Fruit fly (Drosophila melanogaster) whole organism, embryonic: Measurements from ENCODE around the gene CG34057.
A peak's percentile ranks its signal among the peaks of the same experiment; 100 is the strongest.

ENCODE experiments used
- Adf1 ChIP-seq: fragments of 200-800 bp; sonication (Bioruptor generic); IDR thresholded peaks from 2 replicates; pipeline ENCODE4 v1.3.6; 2022; ENCODE audit warnings: missing biosample characterization, missing genetic modification characterization
- Blimp-1 ChIP-seq: fragments of 200-800 bp; sonication (Bioruptor generic); optimal IDR thresholded peaks from 3 replicates; lab custom pipeline; 2018; ENCODE audit warnings: missing biosample characterization, missing genetic modification characterization, mild to moderate bottlenecking, moderate library complexity, missing genetic modification reagents
- CG10209 ChIP-seq: fragments of 200-800 bp; sonication (Bioruptor generic); optimal IDR thresholded peaks from 3 replicates; lab custom pipeline; 2017; ENCODE audit warnings: missing biosample characterization, mild to moderate bottlenecking, missing genetic modification characterization, missing genetic modification reagents
- CG1024 ChIP-seq: fragments of 200-800 bp; sonication (Bioruptor generic); IDR thresholded peaks from 2 replicates; pipeline ENCODE4 v1.3.6; 2022; ENCODE audit warnings: missing biosample characterization, missing genetic modification characterization
- CG11560 ChIP-seq: fragments of 200-800 bp; sonication (Bioruptor generic); IDR thresholded peaks from 3 replicates; pipeline ENCODE4 v1.3.6; 2022; ENCODE audit warnings: missing biosample characterization, missing genetic modification characterization
- CG11695 ChIP-seq: fragments of 200-800 bp; sonication (Bioruptor generic); IDR thresholded peaks from 3 replicates; pipeline ENCODE4 v1.3.6; 2022; ENCODE audit warnings: missing biosample characterization, missing genetic modification characterization
- CG12391 ChIP-seq: fragments of 200-800 bp; sonication (Bioruptor generic); optimal IDR thresholded peaks from 3 replicates; lab custom pipeline; 2018; ENCODE audit warnings: missing biosample characterization, mild to moderate bottlenecking, missing genetic modification characterization, moderate library complexity
- CG17186 ChIP-seq: fragments of 200-800 bp; sonication (Bioruptor generic); optimal IDR thresholded peaks from 3 replicates; lab custom pipeline; 2017; ENCODE audit warnings: missing biosample characterization, missing genetic modification reagents, missing genetic modification characterization
- CG1832 ChIP-seq: fragments of 200-800 bp; sonication (Bioruptor generic); optimal IDR thresholded peaks from 2 replicates; lab custom pipeline; 2017; ENCODE audit warnings: missing biosample characterization, mild to moderate bottlenecking, missing genetic modification characterization, inconsistent platforms
- CG18599 ChIP-seq: fragments of 200-800 bp; sonication (Bioruptor generic); optimal IDR thresholded peaks from 3 replicates; lab custom pipeline; 2017; ENCODE audit warnings: missing biosample characterization, missing genetic modification characterization, mild to moderate bottlenecking, moderate library complexity, missing genetic modification reagents
- CG2129 ChIP-seq: fragments of 200-800 bp; sonication (Bioruptor generic); IDR thresholded peaks from 2 replicates; pipeline ENCODE4 v1.3.6; 2022; ENCODE audit warnings: missing biosample characterization, missing genetic modification characterization; ENCODE audit not compliant: partially characterized antibody
- CG31224 ChIP-seq: fragments of 200-800 bp; sonication (Bioruptor generic); IDR thresholded peaks from 2 replicates; pipeline ENCODE4 v1.3.6; 2022; ENCODE audit warnings: missing biosample characterization, missing genetic modification characterization
- CG4730 ChIP-seq: fragments of 200-800 bp; sonication (Bioruptor generic); IDR thresholded peaks from 2 replicates; pipeline ENCODE4 v1.3.6; 2022; ENCODE audit warnings: missing biosample characterization, missing genetic modification characterization
- CG6683 ChIP-seq: fragments of 200-800 bp; sonication (Bioruptor generic); optimal IDR thresholded peaks from 2 replicates; lab custom pipeline; 2017; ENCODE audit warnings: missing biosample characterization, mild to moderate bottlenecking, missing genetic modification characterization, missing genetic modification reagents
- CG7745 ChIP-seq: fragments of 200-800 bp; sonication (Bioruptor generic); optimal IDR thresholded peaks from 2 replicates; lab custom pipeline; 2018; ENCODE audit warnings: missing biosample characterization, mild to moderate bottlenecking, missing genetic modification characterization, moderate library complexity
- CG7987 ChIP-seq: fragments of 200-800 bp; sonication (Bioruptor generic); optimal IDR thresholded peaks from 2 replicates; lab custom pipeline; 2018; ENCODE audit warnings: missing biosample characterization, mild to moderate bottlenecking, missing genetic modification characterization, moderate library complexity
- D19B ChIP-seq: fragments of 200-800 bp; sonication (Bioruptor generic); optimal IDR thresholded peaks from 2 replicates; lab custom pipeline; 2017; ENCODE audit warnings: missing biosample characterization, mild to moderate bottlenecking, missing genetic modification characterization
- Doc2 ChIP-seq: fragments of 200-800 bp; sonication (Bioruptor generic); IDR thresholded peaks from 2 replicates; pipeline ENCODE4 v1.3.6; 2022; ENCODE audit warnings: missing biosample characterization, missing genetic modification characterization
- E2f2 ChIP-seq: fragments of 200-800 bp; sonication (Bioruptor generic); IDR thresholded peaks from 2 replicates; pipeline ENCODE4 v1.3.6; 2022; ENCODE audit warnings: missing biosample characterization, missing genetic modification characterization
- Ets65A ChIP-seq: fragments of 200-800 bp; sonication (Bioruptor generic); peaks from one replicate; lab custom pipeline; 2016; ENCODE audit warnings: missing biosample characterization, missing genetic modification characterization
- HLHmδ ChIP-seq: fragments of 200-800 bp; sonication (Bioruptor generic); optimal IDR thresholded peaks from 2 replicates; lab custom pipeline; 2018; ENCODE audit warnings: missing biosample characterization, mild to moderate bottlenecking, missing genetic modification characterization, moderate library complexity
- Hmx ChIP-seq: fragments of 200-800 bp; sonication (Bioruptor generic); optimal IDR thresholded peaks from 2 replicates; lab custom pipeline; 2016; ENCODE audit warnings: missing biosample characterization, missing genetic modification characterization
- Lim3 ChIP-seq: fragments of 200-800 bp; sonication (Bioruptor generic); IDR thresholded peaks from 2 replicates; pipeline ENCODE4 v1.3.6; 2022; ENCODE audit warnings: missing biosample characterization, missing genetic modification characterization
- Med ChIP-seq: fragments of 200-800 bp; sonication (Bioruptor generic); peaks from one replicate; lab custom pipeline; 2016; ENCODE audit warnings: missing biosample characterization, missing genetic modification characterization, mild to moderate bottlenecking, inconsistent platforms, moderate library complexity
- NC2β ChIP-seq: fragments of 200-800 bp; sonication (Bioruptor generic); optimal IDR thresholded peaks from 2 replicates; lab custom pipeline; 2016; ENCODE audit warnings: missing biosample characterization, missing genetic modification characterization
- Nf-YB ChIP-seq: fragments of 200-800 bp; sonication (Bioruptor generic); optimal IDR thresholded peaks from 3 replicates; lab custom pipeline; 2019; ENCODE audit warnings: missing biosample characterization, mild to moderate bottlenecking, missing genetic modification characterization, moderate library complexity
- NfI ChIP-seq: fragments of 200-800 bp; sonication (Bioruptor generic); optimal IDR thresholded peaks from 3 replicates; lab custom pipeline; 2018; ENCODE audit warnings: missing biosample characterization, mild to moderate bottlenecking, missing genetic modification characterization, moderate library complexity
- Oli ChIP-seq: fragments of 200-800 bp; sonication (Bioruptor generic); optimal IDR thresholded peaks from 2 replicates; lab custom pipeline; 2018; ENCODE audit warnings: missing biosample characterization, mild to moderate bottlenecking, missing genetic modification characterization, moderate library complexity
- TFAM ChIP-seq: fragments of 200-800 bp; sonication (Bioruptor generic); optimal IDR thresholded peaks from 2 replicates; lab custom pipeline; 2017; ENCODE audit warnings: missing biosample characterization, missing genetic modification characterization, inconsistent platforms
- aop ChIP-seq: fragments of 200-800 bp; sonication (Bioruptor generic); IDR thresholded peaks from 2 replicates; pipeline ENCODE4 v1.3.6; 2022; ENCODE audit warnings: missing biosample characterization, missing genetic modification characterization
- ash1 ChIP-seq: fragments of 200-800 bp; sonication (Bioruptor generic); optimal IDR thresholded peaks from 2 replicates; lab custom pipeline; 2018; ENCODE audit warnings: missing biosample characterization, mild to moderate bottlenecking, missing genetic modification characterization
- ato ChIP-seq: fragments of 200-800 bp; sonication (Bioruptor generic); IDR thresholded peaks from 2 replicates; pipeline ENCODE4 v1.3.6; 2022; ENCODE audit warnings: missing biosample characterization, missing genetic modification characterization; ENCODE audit not compliant: partially characterized antibody
- cad ChIP-seq: fragments of >200 bp; optimal IDR thresholded peaks from 2 replicates; lab custom pipeline; 2017; ENCODE audit warnings: missing biosample characterization, missing genetic modification characterization
- chn ChIP-seq: fragments of 200-800 bp; sonication (Bioruptor generic); optimal IDR thresholded peaks from 2 replicates; lab custom pipeline; 2016; ENCODE audit warnings: missing biosample characterization, missing genetic modification characterization
- disco-r ChIP-seq: fragments of 200-800 bp; sonication (Bioruptor generic); optimal IDR thresholded peaks from 2 replicates; lab custom pipeline; 2016; ENCODE audit warnings: missing biosample characterization, missing genetic modification characterization
- eve ChIP-seq, 2 experiments: fragments of >200 bp; optimal IDR thresholded peaks; 2 replicates each; lab custom pipeline; 2017; ENCODE audit warnings: missing biosample characterization in 2 of 2, missing genetic modification characterization in 2 of 2
- gce ChIP-seq: fragments of 200-800 bp; sonication (Bioruptor generic); IDR thresholded peaks from 3 replicates; pipeline ENCODE4 v1.3.6; 2022; ENCODE audit warnings: missing biosample characterization, missing genetic modification characterization
- h ChIP-seq: fragments of >200 bp; optimal IDR thresholded peaks from 2 replicates; lab custom pipeline; 2017
- hth ChIP-seq: fragments of >200 bp; optimal IDR thresholded peaks from 2 replicates; lab custom pipeline; 2017; ENCODE audit warnings: inconsistent platforms
- jing ChIP-seq: fragments of 200-800 bp; sonication (Bioruptor generic); optimal IDR thresholded peaks from 2 replicates; lab custom pipeline; 2018; ENCODE audit warnings: missing biosample characterization, mild to moderate bottlenecking, missing genetic modification characterization
- jumu ChIP-seq: fragments of 200-800 bp; sonication (Bioruptor generic); optimal IDR thresholded peaks from 3 replicates; lab custom pipeline; 2016; ENCODE audit warnings: missing biosample characterization, missing genetic modification characterization
- ken ChIP-seq: fragments of 200-800 bp; sonication (Bioruptor generic); IDR thresholded peaks from 3 replicates; pipeline ENCODE4 v1.3.6; 2022; ENCODE audit warnings: missing biosample characterization, missing genetic modification characterization
- nerfin-1 ChIP-seq: fragments of 200-800 bp; sonication (Bioruptor generic); optimal IDR thresholded peaks from 3 replicates; lab custom pipeline; 2019; ENCODE audit warnings: missing biosample characterization, mild to moderate bottlenecking, missing genetic modification characterization, moderate library complexity
- nerfin-2 ChIP-seq: fragments of 200-800 bp; sonication (Bioruptor generic); IDR thresholded peaks from 2 replicates; pipeline ENCODE4 v1.3.6; 2022; ENCODE audit warnings: missing biosample characterization, missing genetic modification characterization; ENCODE audit not compliant: partially characterized antibody
- nmo ChIP-seq: fragments of 200-800 bp; sonication (Bioruptor generic); optimal IDR thresholded peaks from 2 replicates; lab custom pipeline; 2018; ENCODE audit warnings: missing biosample characterization, mild to moderate bottlenecking, missing genetic modification characterization, moderate library complexity
- pb ChIP-seq: fragments of 200-800 bp; sonication (Bioruptor generic); optimal IDR thresholded peaks from 3 replicates; lab custom pipeline; 2016; ENCODE audit warnings: missing biosample characterization, missing genetic modification characterization
- sens ChIP-seq: fragments of 200-800 bp; sonication (Bioruptor generic); peaks from one replicate; lab custom pipeline; 2016; ENCODE audit warnings: missing biosample characterization, missing genetic modification characterization
- slbo ChIP-seq: fragments of 200-800 bp; sonication (Bioruptor generic); IDR thresholded peaks from 2 replicates; pipeline ENCODE4 v1.3.6; 2022; ENCODE audit warnings: missing biosample characterization, missing genetic modification characterization
- ssp ChIP-seq: fragments of 200-800 bp; sonication (Bioruptor generic); IDR thresholded peaks from 2 replicates; pipeline ENCODE4 v1.3.6; 2022; ENCODE audit warnings: missing biosample characterization, missing genetic modification characterization
- tx ChIP-seq: fragments of 200-800 bp; sonication (Bioruptor generic); optimal IDR thresholded peaks from 2 replicates; lab custom pipeline; 2016; ENCODE audit warnings: missing biosample characterization, missing genetic modification characterization
- vnd ChIP-seq: fragments of 200-800 bp; sonication (Bioruptor generic); IDR thresholded peaks from 3 replicates; pipeline ENCODE4 v1.3.6; 2022; ENCODE audit warnings: missing biosample characterization, missing genetic modification characterization; ENCODE audit not compliant: partially characterized antibody
- vvl ChIP-seq: fragments of 200-800 bp; sonication (Bioruptor generic); IDR thresholded peaks from 2 replicates; pipeline ENCODE4 v1.3.6; 2022; ENCODE audit warnings: missing biosample characterization, missing genetic modification characterization
- yki ChIP-seq: fragments of >200 bp; optimal IDR thresholded peaks from 3 replicates; lab custom pipeline; 2018

The CG34057 gene

dm6 chr3L:917225-917624 is 20.0 kb downstream of the CG34057 start (continued):
- TF ChIP-seq nerfin-1 (peak; percentile 60), jing (GFP tag; lab: Kevin White, UChicago) (no peak), aop (GFP tag; lab: Robert Waterston, UW) (no peak), CG4730 (GFP tag; lab: Robert Waterston, UW) (no peak), nerfin-2 (GFP tag; lab: Robert Waterston, UW) (no peak), eve (GFP tag; optimal IDR thresholded peaks at IDR 0.05; lab: Kevin White, UChicago) (no peak), CG2129 (GFP tag; lab: Robert Waterston, UW) (no peak), jumu (GFP tag; lab: Kevin White, UChicago) (no peak), CG1832 (no peak), Oli (tag; lab: Kevin White, UChicago) (no peak), Adf1 (0 out of 2 replicates have a peak, but pooled peaks have one; percentile 20), CG12391 (tag; lab: Kevin White, UChicago) (peak; percentile 10), CG11695 (GFP tag; lab: Robert Waterston, UW) (0 out of 3 replicates have a peak, but pooled peaks have one; percentile 28), gce (no peak), CG6683 (no peak), disco-r (no peak), chn (GFP tag; lab: Kevin White, UChicago) (no peak), Doc2 (GFP tag; lab: Robert Waterston, UW) (no peak), cad (GFP tag; lab: Kevin White, UChicago) (no peak), CG11560 (tag; lab: Robert Waterston, UW) (no peak), ash1 (GFP tag; lab: Kevin White, UChicago) (no peak), TFAM (GFP tag; lab: Kevin White, UChicago) (no peak), ato (no peak), Ets65A (GFP tag; lab: Kevin White, UChicago) (no peak), ken (GFP tag; lab: Robert Waterston, UW) (no peak), Med (GFP tag; lab: Kevin White, UChicago) (peak; percentile 52), HLHmδ (GFP tag; lab: Kevin White, UChicago) (no peak), tx (GFP tag; lab: Kevin White, UChicago) (no peak), CG1024 (GFP tag; lab: Robert Waterston, UW) (no peak), Blimp-1 (GFP tag; lab: Kevin White, UChicago) (peak; percentile 49), slbo (GFP tag; lab: Robert Waterston, UW) (peak; percentile 63), CG7745 (tag; lab: Kevin White, UChicago) (no peak), NfI (GFP tag; lab: Kevin White, UChicago) (peak; percentile 2), pb (no peak), NC2β (GFP tag; lab: Kevin White, UChicago) (no peak), nmo (GFP tag; lab: Kevin White, UChicago) (no peak), hth (no peak), Lim3 (GFP tag; lab: Robert Waterston, UW) (no peak), sens (peak; percentile 53), Nf-YB (GFP tag; lab: Kevin White, UChicago) (no peak), CG7987 (GFP tag; lab: Kevin White, UChicago) (no peak), vnd (GFP tag; lab: Robert Waterston, UW) (no peak), D19B (no peak), CG10209 (GFP tag; lab: Kevin White, UChicago) (no peak), yki (no peak), CG31224 (GFP tag; lab: Robert Waterston, UW) (no peak), vvl (GFP tag; lab: Robert Waterston, UW) (0 out of 2 replicates have a peak, but pooled peaks have one; percentile 24), E2f2 (no peak), ssp (GFP tag; lab: Robert Waterston, UW) (peak; percentile 14; the same call in 1 of the 2 replicates), CG17186 (GFP tag; lab: Kevin White, UChicago) (no peak), CG18599 (GFP tag; lab: Kevin White, UChicago) (peak; percentile 32), Hmx (no peak), h (lab: Kevin White, UChicago) (no peak)
